Worm (Caenorhabditis elegans) whole organism, young adult: Measurements from ENCODE around the gene F28D1.6.

Source experiments
- D2030.7 ChIP-seq: fragments of 200-800 bp; sonication (Bioruptor generic); IDR thresholded peaks from 2 replicates; pipeline ENCODE4 v1.3.6; 2022; ENCODE audit warnings: missing genetic modification reagents, missing genetic modification characterization, missing compliant biosample characterization
- F33H1.4 ChIP-seq: fragments of 200-800 bp; sonication (Bioruptor generic); IDR thresholded peaks from 2 replicates; pipeline ENCODE4 v1.3.6; 2022; ENCODE audit warnings: missing genetic modification reagents, missing genetic modification characterization, missing compliant biosample characterization
- F39B2.1 ChIP-seq: fragments of 200-800 bp; sonication (Bioruptor generic); IDR thresholded peaks from 2 replicates; pipeline ENCODE4 v1.3.6; 2022; ENCODE audit warnings: missing genetic modification reagents, missing genetic modification characterization, missing compliant biosample characterization
- F52B5.7 ChIP-seq: sonication (generic microtip); optimal IDR thresholded peaks from 2 replicates; lab custom pipeline; 2016; ENCODE audit warnings: mild to moderate bottlenecking, missing genetic modification characterization, missing compliant biosample characterization
- K12H6.12 ChIP-seq: fragments of 200-800 bp; sonication (Bioruptor generic); optimal IDR thresholded peaks from 2 replicates; lab custom pipeline; 2018; ENCODE audit warnings: mild to moderate bottlenecking, missing genetic modification characterization, missing compliant biosample characterization
- T26A5.8 ChIP-seq: sonication (generic microtip); optimal IDR thresholded peaks from 2 replicates; lab custom pipeline; 2016; ENCODE audit warnings: missing genetic modification characterization, missing compliant biosample characterization
- athp-1 ChIP-seq: sonication (generic microtip); optimal IDR thresholded peaks from 2 replicates; lab custom pipeline; 2017; ENCODE audit warnings: mild to moderate bottlenecking, missing genetic modification characterization, missing compliant biosample characterization
- attf-3 ChIP-seq: fragments of 200-800 bp; sonication (Bioruptor generic); conservative IDR thresholded peaks from 2 replicates; pipeline ENCODE4 v1.3.6; 2022; ENCODE audit warnings: missing genetic modification reagents, missing genetic modification characterization, missing compliant biosample characterization
- attf-5 ChIP-seq: fragments of 200-800 bp; sonication (Bioruptor generic); optimal IDR thresholded peaks from 2 replicates; lab custom pipeline; 2018; ENCODE audit warnings: mild to moderate bottlenecking, missing genetic modification characterization, missing compliant biosample characterization
- attf-6 ChIP-seq: fragments of 200-800 bp; sonication (Bioruptor generic); IDR thresholded peaks from 2 replicates; pipeline ENCODE4 v1.3.6; 2022; ENCODE audit warnings: missing genetic modification reagents, missing genetic modification characterization, missing compliant biosample characterization
- cebp-1 ChIP-seq, 2 experiments: fragments of 200-800 bp in 1 of 2; sonication (Bioruptor generic) in 1 of 2; sonication (generic microtip) in 1 of 2; IDR thresholded peaks in 1 of 2; optimal IDR thresholded peaks in 1 of 2; 2 replicates each; pipeline versions ENCODE4 v1.3.6 to Lab custom; 2017 to 2022; ENCODE audit warnings: missing compliant biosample characterization in 2 of 2, missing genetic modification characterization in 2 of 2, mild to moderate bottlenecking in 1 of 2, missing genetic modification reagents in 1 of 2, moderate library complexity in 1 of 2
- cebp-2 ChIP-seq: fragments of 200-800 bp; sonication (Bioruptor generic); IDR thresholded peaks from 2 replicates; pipeline ENCODE4 v1.3.6; 2022; ENCODE audit warnings: missing genetic modification characterization, missing compliant biosample characterization
- ceh-100 ChIP-seq: fragments of 200-800 bp; sonication (Bioruptor generic); IDR thresholded peaks from 2 replicates; pipeline ENCODE4 v1.3.6; 2022; ENCODE audit warnings: missing genetic modification reagents, missing genetic modification characterization, missing compliant biosample characterization
- ceh-40 ChIP-seq: fragments of 200-800 bp; sonication (Bioruptor generic); IDR thresholded peaks from 2 replicates; pipeline ENCODE4 v1.3.6; 2022; ENCODE audit warnings: missing genetic modification characterization, missing compliant biosample characterization
- chd-7 ChIP-seq: sonication (generic microtip); optimal IDR thresholded peaks from 2 replicates; lab custom pipeline; 2016; ENCODE audit warnings: mild to moderate bottlenecking, missing genetic modification characterization, moderate library complexity, missing compliant biosample characterization
- die-1 ChIP-seq: sonication (generic microtip); optimal IDR thresholded peaks from 2 replicates; lab custom pipeline; 2016; ENCODE audit warnings: missing genotype, mild to moderate bottlenecking, missing genetic modification characterization, missing compliant biosample characterization
- dox-1 ChIP-seq: fragments of 200-800 bp; sonication (Bioruptor generic); IDR thresholded peaks from 2 replicates; pipeline ENCODE4 v1.3.6; 2022; ENCODE audit warnings: missing genetic modification reagents, missing genetic modification characterization, missing compliant biosample characterization
- dpl-1 ChIP-seq: fragments of 150-350 bp; optimal IDR thresholded peaks from 2 replicates; lab custom pipeline; 2014; ENCODE audit warnings: missing biosample characterization, missing genetic modification reagents, missing genetic modification characterization
- efl-1 ChIP-seq: fragments of 150-350 bp; optimal IDR thresholded peaks from 2 replicates; lab custom pipeline; 2014; ENCODE audit warnings: missing biosample characterization, missing genetic modification reagents, missing genetic modification characterization
- egl-18 ChIP-seq: fragments of 200-800 bp; sonication (Bioruptor generic); IDR thresholded peaks from 2 replicates; pipeline ENCODE4 v1.3.6; 2022; ENCODE audit warnings: missing genetic modification reagents, missing genetic modification characterization, missing compliant biosample characterization
- egl-44 ChIP-seq: fragments of 200-800 bp; sonication (Bioruptor generic); IDR thresholded peaks from 2 replicates; pipeline ENCODE4 v1.3.6; 2022; ENCODE audit warnings: missing genetic modification reagents, missing genetic modification characterization, missing compliant biosample characterization
- ekl-4 ChIP-seq: fragments of 200-800 bp; sonication (Bioruptor generic); IDR thresholded peaks from 2 replicates; pipeline ENCODE4 v1.3.6; 2022; ENCODE audit warnings: missing genetic modification reagents, missing genetic modification characterization, missing compliant biosample characterization
- ets-4 ChIP-seq: fragments of 200-800 bp; sonication (Bioruptor generic); optimal IDR thresholded peaks from 2 replicates; lab custom pipeline; 2018; ENCODE audit warnings: mild to moderate bottlenecking, missing genetic modification characterization, missing compliant biosample characterization
- fkh-3 ChIP-seq: sonication (generic microtip); optimal IDR thresholded peaks from 2 replicates; lab custom pipeline; 2016; ENCODE audit warnings: mild to moderate bottlenecking, missing genetic modification characterization, missing compliant biosample characterization
- hlh-26 ChIP-seq: fragments of 200-800 bp; sonication (Bioruptor generic); conservative IDR thresholded peaks from 2 replicates; pipeline ENCODE4 v1.3.6; 2022; ENCODE audit warnings: missing genetic modification reagents, missing genetic modification characterization, missing compliant biosample characterization
- hmg-1.2 ChIP-seq: fragments of 200-800 bp; sonication (Bioruptor generic); IDR thresholded peaks from 2 replicates; pipeline ENCODE4 v1.3.6; 2022; ENCODE audit warnings: missing genetic modification reagents, missing genetic modification characterization, missing compliant biosample characterization
- hrde-1 ChIP-seq: sonication (generic microtip); optimal IDR thresholded peaks from 2 replicates; lab custom pipeline; 2016; ENCODE audit warnings: missing genetic modification characterization, mild to moderate bottlenecking, missing compliant biosample characterization, moderate library complexity, missing genotype, missing genetic modification reagents, borderline replicate concordance
- lag-1 ChIP-seq: fragments of 200-800 bp; sonication (Bioruptor generic); IDR thresholded peaks from 2 replicates; pipeline ENCODE4 v1.3.6; 2022; ENCODE audit warnings: missing genetic modification reagents, missing genetic modification characterization, missing compliant biosample characterization
- let-526 ChIP-seq: fragments of 200-800 bp; sonication (Bioruptor generic); IDR thresholded peaks from 2 replicates; pipeline ENCODE4 v1.3.6; 2022; ENCODE audit warnings: missing genetic modification reagents, missing genetic modification characterization, missing compliant biosample characterization
- let-607 ChIP-seq, 2 experiments: fragments of 200-800 bp in 1 of 2; sonication (Bioruptor generic) in 1 of 2; sonication (generic microtip) in 1 of 2; optimal IDR thresholded peaks; 2 replicates each; lab custom pipeline; 2016 to 2018; ENCODE audit warnings: mild to moderate bottlenecking in 2 of 2, missing compliant biosample characterization in 2 of 2, missing genetic modification characterization in 2 of 2, moderate library complexity in 2 of 2, missing genotype in 1 of 2
- lin-54 ChIP-seq: fragments of 200-800 bp; sonication (Bioruptor generic); optimal IDR thresholded peaks from 2 replicates; lab custom pipeline; 2018; ENCODE audit warnings: mild to moderate bottlenecking, missing genetic modification characterization, missing compliant biosample characterization
- lir-1 ChIP-seq: fragments of 200-800 bp; sonication (Bioruptor generic); conservative IDR thresholded peaks from 2 replicates; pipeline ENCODE4 v1.3.6; 2022; ENCODE audit warnings: missing genetic modification reagents, missing genetic modification characterization, missing compliant biosample characterization
- lsl-1 ChIP-seq: fragments of 200-800 bp; sonication (Bioruptor generic); optimal IDR thresholded peaks from 2 replicates; lab custom pipeline; 2018; ENCODE audit warnings: mild to moderate bottlenecking, missing genetic modification characterization, moderate library complexity, missing compliant biosample characterization
- lsy-27 ChIP-seq: sonication (generic microtip); optimal IDR thresholded peaks from 2 replicates; lab custom pipeline; 2017; ENCODE audit warnings: missing genetic modification characterization, mild to moderate bottlenecking, missing compliant biosample characterization, antibody characterized with exemption, missing genotype, borderline replicate concordance; ENCODE audit not compliant: insufficient read depth
- madf-6 ChIP-seq: fragments of 200-800 bp; sonication (Bioruptor generic); IDR thresholded peaks from 2 replicates; pipeline ENCODE4 v1.3.6; 2022; ENCODE audit warnings: missing genetic modification reagents, missing genetic modification characterization, missing compliant biosample characterization
- mcd-1 ChIP-seq: fragments of 200-800 bp; sonication (Bioruptor generic); IDR thresholded peaks from 2 replicates; pipeline ENCODE4 v1.3.6; 2022; ENCODE audit warnings: missing genetic modification reagents, missing genetic modification characterization, missing compliant biosample characterization
- mel-28 ChIP-seq: sonication (generic microtip); optimal IDR thresholded peaks from 2 replicates; lab custom pipeline; 2016; ENCODE audit warnings: borderline replicate concordance, mild to moderate bottlenecking, missing genetic modification characterization, missing compliant biosample characterization
- mxl-1 ChIP-seq: sonication (generic microtip); optimal IDR thresholded peaks from 2 replicates; lab custom pipeline; 2016; ENCODE audit warnings: missing genetic modification characterization, missing compliant biosample characterization
- nfya-1 ChIP-seq: sonication (generic microtip); optimal IDR thresholded peaks from 2 replicates; lab custom pipeline; 2017; ENCODE audit warnings: antibody characterized with exemption, missing compliant biosample characterization, missing genetic modification characterization, borderline replicate concordance; ENCODE audit not compliant: insufficient read depth
- pbrm-1 ChIP-seq: fragments of 200-800 bp; sonication (Bioruptor generic); IDR thresholded peaks from 2 replicates; pipeline ENCODE4 v1.3.6; 2022; ENCODE audit warnings: missing genetic modification reagents, missing genetic modification characterization, missing compliant biosample characterization
- rec-8 ChIP-seq, 2 experiments: sonication (generic microtip); optimal IDR thresholded peaks; 2 replicates each; lab custom pipeline; 2016; ENCODE audit warnings: mild to moderate bottlenecking in 2 of 2, missing genetic modification characterization in 2 of 2, missing genetic modification reagents in 2 of 2, missing genotype in 2 of 2, missing biosample characterization in 1 of 2, missing compliant biosample characterization in 1 of 2, moderate library complexity in 1 of 2
- snpc-1.3 ChIP-seq: sonication (generic microtip); optimal IDR thresholded peaks from 2 replicates; lab custom pipeline; 2017; ENCODE audit warnings: missing genetic modification characterization, mild to moderate bottlenecking, missing compliant biosample characterization, antibody characterized with exemption, moderate library complexity, missing genotype, missing genetic modification reagents; ENCODE audit not compliant: insufficient read depth
- sptf-2 ChIP-seq: fragments of 200-800 bp; sonication (Bioruptor generic); optimal IDR thresholded peaks from 2 replicates; lab custom pipeline; 2018; ENCODE audit warnings: mild to moderate bottlenecking, missing genetic modification characterization, missing compliant biosample characterization
- ztf-18 ChIP-seq: sonication (generic microtip); optimal IDR thresholded peaks from 2 replicates; lab custom pipeline; 2016; ENCODE audit warnings: missing genotype, mild to moderate bottlenecking, missing genetic modification characterization, missing compliant biosample characterization
- ztf-22 ChIP-seq: fragments of 200-800 bp; sonication (Bioruptor generic); optimal IDR thresholded peaks from 2 replicates; lab custom pipeline; 2018; ENCODE audit warnings: mild to moderate bottlenecking, missing genetic modification characterization, moderate library complexity, missing compliant biosample characterization
- ztf-28 ChIP-seq: fragments of 200-800 bp; sonication (Bioruptor generic); IDR thresholded peaks from 2 replicates; pipeline ENCODE4 v1.3.6; 2022; ENCODE audit warnings: missing genetic modification reagents, missing genetic modification characterization, missing compliant biosample characterization

Gene F28D1.6

ce11 chrIV:12408625-12409024, 23.7 kb upstream of the F28D1.6 start, which contains the start of gene dsb-1:
Gene dsb-1 (plus strand): TSS chrIV:12408925.
- TF ChIP-seq let-607 (tag; optimal IDR thresholded peaks at IDR 0.05; lab: Kevin White, UChicago) (no peak), chd-7 (no peak), lsl-1 (GFP tag; lab: Kevin White, UChicago) (peak; percentile 19), D2030.7 (GFP tag; lab: Robert Waterston, UW) (no peak), F39B2.1 (GFP tag; lab: Robert Waterston, UW) (no peak), mcd-1 (GFP tag; lab: Robert Waterston, UW) (0 out of 2 replicates have a peak, but pooled peaks have one; percentile 8), hrde-1 (tag; lab: Kevin White, UChicago) (no peak), mxl-1 (tag; lab: Kevin White, UChicago) (no peak), nfya-1 (no peak), athp-1 (no peak), F33H1.4 (GFP tag; lab: Robert Waterston, UW) (peak; percentile 63), egl-18 (no peak), ceh-40 (GFP tag; lab: Robert Waterston, UW) (no peak), ztf-18 (no peak), dpl-1 (GFP tag; lab: Kevin White, UChicago) (peak; percentile 22), fkh-3 (tag; lab: Kevin White, UChicago) (no peak), efl-1 (peak; percentile 40), madf-6 (GFP tag; lab: Robert Waterston, UW) (peak; percentile 47; the same call in 1 of the 2 replicates), ets-4 (GFP tag; lab: Kevin White, UChicago) (no peak), ztf-28 (GFP tag; lab: Robert Waterston, UW) (no peak), lin-54 (GFP tag; lab: Kevin White, UChicago) (peak; percentile 26), T26A5.8 (no peak), ztf-22 (no peak), rec-8 (tag; optimal IDR thresholded peaks at IDR 0.05; lab: Kevin White, UChicago) (no peak)

DNA sequence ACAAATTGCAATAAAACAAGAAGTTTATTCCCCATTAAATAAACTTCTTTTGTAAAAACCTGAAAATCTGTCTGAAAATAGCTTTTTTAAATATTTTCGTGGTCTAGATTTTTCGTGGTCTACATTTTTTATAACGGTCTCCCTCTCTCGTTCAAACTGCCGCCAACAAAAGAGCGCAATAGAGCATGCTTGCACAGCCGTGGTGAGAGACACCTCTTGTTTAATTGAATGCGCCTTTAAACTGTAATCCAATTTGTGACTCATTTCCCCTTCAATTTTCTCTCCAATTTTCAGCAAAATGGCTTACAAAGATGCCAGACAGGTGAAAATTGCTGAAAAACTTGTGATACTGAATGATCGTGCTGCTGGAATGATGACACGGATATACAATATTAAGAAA, 19.2 kb upstream of the F28D1.6 start, which contains the start of gene gex-3:
Gene gex-3, plus strand, starts transcription at position 295 of the 400 bp plus-strand sequence.
- TF ChIP-seq K12H6.12 (tag; lab: Kevin White, UChicago) = peak; percentile 28
- peak; percentile 18 for TF ChIP-seq lsy-27
- no peak for TF ChIP-seq mel-28
- TF ChIP-seq F52B5.7 (tag; lab: Kevin White, UChicago) = no peak
- TF ChIP-seq efl-1 = peak; percentile 95
- TF ChIP-seq hmg-1.2 (GFP tag; lab: Robert Waterston, UW) = peak; percentile 56; the same call in 1 of the 2 replicates
- TF ChIP-seq ceh-100 (GFP tag; lab: Robert Waterston, UW) = peak; percentile 76
- TF ChIP-seq die-1 (tag; lab: Kevin White, UChicago) = no peak
- TF ChIP-seq cebp-1 (GFP tag; IDR thresholded peaks at IDR 0.05; lab: Robert Waterston, UW) = no peak
- TF ChIP-seq cebp-1 (tag; optimal IDR thresholded peaks at IDR 0.05; lab: Kevin White, UChicago) = peak; percentile 55
- peak; percentile 35; the same call in 1 of the 2 replicates for TF ChIP-seq attf-3 (GFP tag; lab: Robert Waterston, UW)
- peak; percentile 71; the same call in 1 of the 2 replicates for TF ChIP-seq ekl-4 (GFP tag; lab: Robert Waterston, UW)
- peak; percentile 78 for TF ChIP-seq D2030.7 (GFP tag; lab: Robert Waterston, UW)
- no peak for TF ChIP-seq let-526 (GFP tag; lab: Robert Waterston, UW)
- TF ChIP-seq nfya-1 = no peak
- no peak for TF ChIP-seq hlh-26 (GFP tag; lab: Robert Waterston, UW)
- peak; percentile 87 for TF ChIP-seq dox-1
- peak; percentile 73 for TF ChIP-seq attf-5 (GFP tag; lab: Kevin White, UChicago)
- peak; percentile 65; the same call in 1 of the 2 replicates for TF ChIP-seq lir-1
- peak; percentile 30 for TF ChIP-seq snpc-1.3 (tag; lab: Kevin White, UChicago)
- peak; percentile 98 for TF ChIP-seq lin-54 (GFP tag; lab: Kevin White, UChicago)
- TF ChIP-seq egl-44 = no peak
- no peak for TF ChIP-seq sptf-2
- no peak for TF ChIP-seq attf-6 (GFP tag; lab: Robert Waterston, UW)
- TF ChIP-seq lag-1 (GFP tag; lab: Robert Waterston, UW) = no peak
- peak; percentile 73; the same call in 1 of the 2 replicates for TF ChIP-seq pbrm-1 (GFP tag; lab: Robert Waterston, UW)
- no peak for TF ChIP-seq cebp-2 (GFP tag; lab: Robert Waterston, UW)
- TF ChIP-seq lsl-1 (GFP tag; lab: Kevin White, UChicago) = peak; percentile 82
